Fruit fly (Drosophila melanogaster) whole organism, embryonic: ENCODE measurements around the gene CG43255.

Experiments
- B-H1 ChIP-seq: fragments of 200-800 bp; sonication (Bioruptor generic); IDR thresholded peaks from 3 replicates; pipeline ENCODE4 v1.3.6; 2022; ENCODE audit warnings: missing biosample characterization, missing genetic modification characterization
- CG10147 ChIP-seq: fragments of 200-800 bp; sonication (Bioruptor generic); optimal IDR thresholded peaks from 2 replicates; lab custom pipeline; 2019; ENCODE audit warnings: missing biosample characterization, mild to moderate bottlenecking, missing genetic modification characterization, moderate library complexity
- CG10274 ChIP-seq: fragments of 200-800 bp; sonication (Bioruptor generic); optimal IDR thresholded peaks from 3 replicates; lab custom pipeline; 2017; ENCODE audit warnings: missing biosample characterization, mild to moderate bottlenecking, missing genetic modification characterization
- CG10565 ChIP-seq: fragments of 200-800 bp; sonication (Bioruptor generic); optimal IDR thresholded peaks from 3 replicates; lab custom pipeline; 2016; ENCODE audit warnings: missing biosample characterization, mild to moderate bottlenecking, missing genetic modification characterization
- CG10654 ChIP-seq: fragments of 200-800 bp; sonication (Bioruptor generic); optimal IDR thresholded peaks from 2 replicates; lab custom pipeline; 2016; ENCODE audit warnings: missing biosample characterization, missing genetic modification characterization
- CG11085 ChIP-seq: fragments of 200-800 bp; sonication (Bioruptor generic); IDR thresholded peaks from 2 replicates; pipeline ENCODE4 v1.3.6; 2022; ENCODE audit warnings: missing biosample characterization, missing genetic modification characterization
- CG11093 ChIP-seq: fragments of 200-800 bp; sonication (Bioruptor generic); IDR thresholded peaks from 3 replicates; pipeline ENCODE4 v1.3.6; 2022; ENCODE audit warnings: missing biosample characterization, missing genetic modification characterization
- CG12391 ChIP-seq: fragments of 200-800 bp; sonication (Bioruptor generic); optimal IDR thresholded peaks from 3 replicates; lab custom pipeline; 2018; ENCODE audit warnings: missing biosample characterization, mild to moderate bottlenecking, missing genetic modification characterization, moderate library complexity
- CG13775 ChIP-seq: fragments of 200-800 bp; sonication (Bioruptor generic); optimal IDR thresholded peaks from 3 replicates; lab custom pipeline; 2017; ENCODE audit warnings: missing biosample characterization, mild to moderate bottlenecking, missing genetic modification characterization
- CG14050 ChIP-seq: fragments of 200-800 bp; sonication (Bioruptor generic); IDR thresholded peaks from 3 replicates; pipeline ENCODE4 v1.3.6; 2022; ENCODE audit warnings: missing biosample characterization, missing genetic modification characterization
- CG14667 ChIP-seq: fragments of 200-800 bp; sonication (Bioruptor generic); IDR thresholded peaks from 2 replicates; pipeline ENCODE4 v1.3.6; 2022; ENCODE audit warnings: missing biosample characterization, missing genetic modification characterization
- CG1529 ChIP-seq: fragments of 200-800 bp; sonication (Bioruptor generic); optimal IDR thresholded peaks from 3 replicates; lab custom pipeline; 2018; ENCODE audit warnings: missing biosample characterization, missing genetic modification characterization
- CG15514 ChIP-seq: fragments of 200-800 bp; sonication (Bioruptor generic); optimal IDR thresholded peaks from 3 replicates; lab custom pipeline; 2017; ENCODE audit warnings: missing biosample characterization, missing genetic modification characterization, mild to moderate bottlenecking, moderate library complexity, missing genetic modification reagents
- CG16813 ChIP-seq: fragments of 200-800 bp; sonication (Bioruptor generic); IDR thresholded peaks from 3 replicates; pipeline ENCODE4 v1.3.6; 2022; ENCODE audit warnings: missing biosample characterization, missing genetic modification characterization; ENCODE audit not compliant: partially characterized antibody
- CG17568 ChIP-seq: fragments of 200-800 bp; sonication (Bioruptor generic); optimal IDR thresholded peaks from 2 replicates; lab custom pipeline; 2018; ENCODE audit warnings: missing biosample characterization, mild to moderate bottlenecking, missing genetic modification characterization, moderate library complexity
- CG17612 ChIP-seq: fragments of 200-800 bp; sonication (Bioruptor generic); IDR thresholded peaks from 2 replicates; pipeline ENCODE4 v1.3.6; 2022; ENCODE audit warnings: missing biosample characterization, missing genetic modification characterization
- CG18619 ChIP-seq: fragments of 200-800 bp; sonication (Bioruptor generic); optimal IDR thresholded peaks from 3 replicates; lab custom pipeline; 2017; ENCODE audit warnings: missing biosample characterization, mild to moderate bottlenecking, missing genetic modification characterization
- CG34224 ChIP-seq: fragments of 200-800 bp; sonication (Bioruptor generic); IDR thresholded peaks from 3 replicates; pipeline ENCODE4 v1.3.6; 2022; ENCODE audit warnings: missing biosample characterization, missing genetic modification characterization; ENCODE audit not compliant: partially characterized antibody
- CG9876 ChIP-seq: fragments of 200-800 bp; sonication (Bioruptor generic); optimal IDR thresholded peaks from 2 replicates; lab custom pipeline; 2016; ENCODE audit warnings: missing biosample characterization, missing genetic modification characterization
- Dip3 ChIP-seq: fragments of 200-800 bp; sonication (Bioruptor generic); optimal IDR thresholded peaks from 3 replicates; lab custom pipeline; 2016; ENCODE audit warnings: missing biosample characterization, missing genetic modification characterization
- Doc2 ChIP-seq: fragments of 200-800 bp; sonication (Bioruptor generic); IDR thresholded peaks from 2 replicates; pipeline ENCODE4 v1.3.6; 2022; ENCODE audit warnings: missing biosample characterization, missing genetic modification characterization
- Drgx ChIP-seq: fragments of 200-800 bp; sonication (Bioruptor generic); IDR thresholded peaks from 2 replicates; pipeline ENCODE4 v1.3.6; 2022; ENCODE audit warnings: missing biosample characterization, missing genetic modification characterization
- Ets65A ChIP-seq: fragments of 200-800 bp; sonication (Bioruptor generic); peaks from one replicate; lab custom pipeline; 2016; ENCODE audit warnings: missing biosample characterization, missing genetic modification characterization
- Ets97D ChIP-seq: fragments of 200-800 bp; sonication (Bioruptor generic); optimal IDR thresholded peaks from 3 replicates; lab custom pipeline; 2016; ENCODE audit warnings: missing biosample characterization, missing genetic modification characterization
- Gug ChIP-seq: fragments of 200-800 bp; sonication (Bioruptor generic); IDR thresholded peaks from 4 replicates; pipeline ENCODE4 v1.3.6; 2022; ENCODE audit warnings: missing biosample characterization, missing genetic modification characterization
- HHEX ChIP-seq: fragments of 200-800 bp; sonication (Bioruptor generic); optimal IDR thresholded peaks from 3 replicates; lab custom pipeline; 2017; ENCODE audit warnings: missing biosample characterization, mild to moderate bottlenecking, missing genetic modification characterization, missing genetic modification reagents
- Hr39 ChIP-seq: fragments of >200 bp; optimal IDR thresholded peaks from 2 replicates; lab custom pipeline; 2017
- Max ChIP-seq: fragments of 200-800 bp; sonication (Bioruptor generic); optimal IDR thresholded peaks from 2 replicates; lab custom pipeline; 2016; ENCODE audit warnings: missing biosample characterization, mild to moderate bottlenecking, missing genetic modification characterization
- Meics ChIP-seq: fragments of 200-800 bp; sonication (Bioruptor generic); optimal IDR thresholded peaks from 2 replicates; lab custom pipeline; 2017; ENCODE audit warnings: missing biosample characterization, mild to moderate bottlenecking, missing genetic modification characterization
- Spps ChIP-seq: fragments of 200-800 bp; sonication (Bioruptor generic); optimal IDR thresholded peaks from 2 replicates; lab custom pipeline; 2018; ENCODE audit warnings: missing biosample characterization, mild to moderate bottlenecking, missing genetic modification characterization
- Sry-β ChIP-seq: fragments of 200-800 bp; sonication (Bioruptor generic); optimal IDR thresholded peaks from 2 replicates; lab custom pipeline; 2018; ENCODE audit warnings: missing biosample characterization, mild to moderate bottlenecking, missing genetic modification characterization, moderate library complexity
- Sry-δ ChIP-seq: fragments of 200-800 bp; sonication (Bioruptor generic); optimal IDR thresholded peaks from 2 replicates; lab custom pipeline; 2016; ENCODE audit warnings: missing biosample characterization, missing genetic modification characterization
- Ssrp ChIP-seq: fragments of 200-800 bp; sonication (Bioruptor generic); optimal IDR thresholded peaks from 2 replicates; lab custom pipeline; 2018; ENCODE audit warnings: missing biosample characterization, mild to moderate bottlenecking, missing genetic modification characterization, moderate library complexity
- abd-A ChIP-seq: fragments of 200-800 bp; sonication (Bioruptor generic); optimal IDR thresholded peaks from 3 replicates; lab custom pipeline; 2019; ENCODE audit warnings: missing biosample characterization, mild to moderate bottlenecking, missing genetic modification characterization, moderate library complexity
- ac ChIP-seq: fragments of 200-800 bp; sonication (Bioruptor generic); optimal IDR thresholded peaks from 3 replicates; lab custom pipeline; 2017; ENCODE audit warnings: missing biosample characterization, mild to moderate bottlenecking, missing genetic modification characterization
- bab2 ChIP-seq: fragments of 200-800 bp; sonication (Bioruptor generic); optimal IDR thresholded peaks from 2 replicates; lab custom pipeline; 2016; ENCODE audit warnings: missing biosample characterization, missing genetic modification characterization
- chinmo ChIP-seq: fragments of 200-800 bp; sonication (Bioruptor generic); IDR thresholded peaks from 4 replicates; pipeline ENCODE4 v1.3.6; 2022; ENCODE audit warnings: missing biosample characterization, missing genetic modification characterization; ENCODE audit not compliant: partially characterized antibody
- cwo ChIP-seq: fragments of 200-800 bp; sonication (Bioruptor generic); optimal IDR thresholded peaks from 3 replicates; lab custom pipeline; 2017; ENCODE audit warnings: missing biosample characterization, missing genetic modification characterization, mild to moderate bottlenecking, moderate library complexity, missing genetic modification reagents
- eyg ChIP-seq: fragments of 200-800 bp; sonication (Bioruptor generic); optimal IDR thresholded peaks from 3 replicates; lab custom pipeline; 2016; ENCODE audit warnings: missing biosample characterization, missing genetic modification characterization
- gsb ChIP-seq: fragments of 200-800 bp; sonication (Bioruptor generic); IDR thresholded peaks from 2 replicates; pipeline ENCODE4 v1.3.6; 2022; ENCODE audit warnings: missing biosample characterization, missing genetic modification characterization
- lab ChIP-seq: fragments of 200-800 bp; sonication (Bioruptor generic); optimal IDR thresholded peaks from 3 replicates; lab custom pipeline; 2017; ENCODE audit warnings: missing biosample characterization, missing genetic modification characterization, mild to moderate bottlenecking, moderate library complexity, missing genetic modification reagents
- lilli ChIP-seq: fragments of 200-800 bp; sonication (Bioruptor generic); optimal IDR thresholded peaks from 3 replicates; lab custom pipeline; 2016; ENCODE audit warnings: missing biosample characterization, missing genetic modification characterization
- mirr ChIP-seq: fragments of 200-800 bp; sonication (Bioruptor generic); optimal IDR thresholded peaks from 3 replicates; lab custom pipeline; 2018; ENCODE audit warnings: missing biosample characterization, mild to moderate bottlenecking, missing genetic modification characterization
- nmo ChIP-seq: fragments of 200-800 bp; sonication (Bioruptor generic); optimal IDR thresholded peaks from 2 replicates; lab custom pipeline; 2018; ENCODE audit warnings: missing biosample characterization, mild to moderate bottlenecking, missing genetic modification characterization, moderate library complexity
- p53 ChIP-seq: fragments of 200-800 bp; sonication (Bioruptor generic); optimal IDR thresholded peaks from 2 replicates; lab custom pipeline; 2016; ENCODE audit warnings: missing biosample characterization, missing genetic modification characterization
- pzg ChIP-seq: fragments of 200-800 bp; sonication (Bioruptor generic); optimal IDR thresholded peaks from 3 replicates; lab custom pipeline; 2018; ENCODE audit warnings: missing biosample characterization, mild to moderate bottlenecking, missing genetic modification characterization, moderate library complexity
- run ChIP-seq: fragments of 200-800 bp; sonication (Bioruptor generic); optimal IDR thresholded peaks from 3 replicates; lab custom pipeline; 2018; ENCODE audit warnings: missing biosample characterization, mild to moderate bottlenecking, missing genetic modification characterization
- sisA ChIP-seq: fragments of 200-800 bp; sonication (Bioruptor generic); IDR thresholded peaks from 2 replicates; pipeline ENCODE4 v1.3.6; 2022; ENCODE audit warnings: missing biosample characterization, missing genetic modification characterization
- twi ChIP-seq: fragments of 200-800 bp; optimal IDR thresholded peaks from 2 replicates; lab custom pipeline; 2019; ENCODE audit warnings: missing biosample characterization, mild to moderate bottlenecking, missing genetic modification characterization, moderate library complexity
- wek ChIP-seq: fragments of 200-800 bp; sonication (Bioruptor generic); optimal IDR thresholded peaks from 3 replicates; lab custom pipeline; 2018; ENCODE audit warnings: missing biosample characterization, mild to moderate bottlenecking, missing genetic modification characterization, moderate library complexity
- wor ChIP-seq: fragments of 200-800 bp; sonication (Bioruptor generic); IDR thresholded peaks from 2 replicates; pipeline ENCODE4 v1.3.6; 2022; ENCODE audit warnings: missing biosample characterization, missing genetic modification characterization

CG43255 gene

DNA sequence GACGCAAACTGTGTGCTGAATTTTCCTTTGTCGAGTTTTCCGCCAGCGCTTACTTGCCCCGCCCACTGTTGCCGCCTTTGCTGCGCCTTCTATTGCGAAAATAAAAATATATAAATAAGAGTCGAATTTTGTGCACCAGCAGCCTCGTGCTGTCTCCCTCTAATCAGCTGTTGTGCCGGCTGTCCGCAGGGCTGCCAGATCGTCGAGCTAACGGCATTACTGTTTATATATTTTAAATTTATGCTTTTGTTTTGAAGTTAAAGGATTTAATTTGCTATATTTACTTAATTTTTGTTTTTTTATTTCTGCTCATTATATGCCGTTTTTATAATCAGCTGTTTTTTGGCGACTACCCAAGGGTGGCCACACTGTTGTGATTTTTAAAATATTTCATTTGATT lies 23.7 kb upstream of the CG43255 start, which contains the start of gene Uros1 (continued):
- TF ChIP-seq CG11093 (GFP tag; lab: Robert Waterston, UW) (0 out of 3 replicates have a peak, but pooled peaks have one; percentile 37), CG12391 (tag; lab: Kevin White, UChicago) (peak; percentile 34), Max (GFP tag; lab: Kevin White, UChicago) (peak; percentile 8), gsb (no peak), B-H1 (GFP tag; lab: Robert Waterston, UW) (peak; percentile 38; the same call in 1 of the 3 replicates), wek (GFP tag; lab: Kevin White, UChicago) (no peak), CG1529 (GFP tag; lab: Kevin White, UChicago) (no peak), CG34224 (GFP tag; lab: Robert Waterston, UW) (no peak), Ets65A (GFP tag; lab: Kevin White, UChicago) (peak; percentile 20), CG17612 (GFP tag; lab: Robert Waterston, UW) (no peak), run (tag; lab: Kevin White, UChicago) (no peak), mirr (GFP tag; lab: Kevin White, UChicago) (no peak), eyg (GFP tag; lab: Kevin White, UChicago) (no peak), Sry-β (GFP tag; lab: Kevin White, UChicago) (no peak), CG15514 (GFP tag; lab: Kevin White, UChicago) (peak; percentile 35), CG16813 (GFP tag; lab: Robert Waterston, UW) (0 out of 3 replicates have a peak, but pooled peaks have one; percentile 24), Hr39 (no peak), ac (GFP tag; lab: Kevin White, UChicago) (no peak), Doc2 (GFP tag; lab: Robert Waterston, UW) (no peak), CG13775 (GFP tag; lab: Kevin White, UChicago) (peak; percentile 32), HHEX (GFP tag; lab: Kevin White, UChicago) (no peak), p53 (GFP tag; lab: Kevin White, UChicago) (no peak), CG14050 (GFP tag; lab: Robert Waterston, UW) (no peak; the same call in 2 of the 3 replicates), Meics (GFP tag; lab: Kevin White, UChicago) (peak; percentile 1), lab (GFP tag; lab: Kevin White, UChicago) (peak; percentile 4), Dip3 (GFP tag; lab: Kevin White, UChicago) (peak; percentile 23), Ets97D (peak; percentile 14), bab2 (GFP tag; lab: Kevin White, UChicago) (peak; percentile 17), chinmo (GFP tag; lab: Robert Waterston, UW) (no peak), nmo (peak; percentile 21), CG10654 (GFP tag; lab: Kevin White, UChicago) (no peak), Ssrp (no peak), CG10147 (no peak), Gug (GFP tag; lab: Robert Waterston, UW) (peak; percentile 46; the same call in 1 of the 4 replicates), wor (GFP tag; lab: Robert Waterston, UW) (no peak), CG14667 (0 out of 2 replicates have a peak, but pooled peaks have one; percentile 10), cwo (GFP tag; lab: Kevin White, UChicago) (no peak), lilli (GFP tag; lab: Kevin White, UChicago) (peak; percentile 60), CG10565 (GFP tag; lab: Kevin White, UChicago) (no peak), twi (no peak), Drgx (GFP tag; lab: Robert Waterston, UW) (peak; percentile 41; the same call in 1 of the 2 replicates), CG11085 (no peak), CG9876 (GFP tag; lab: Kevin White, UChicago) (no peak), CG10274 (GFP tag; lab: Kevin White, UChicago) (no peak), sisA (GFP tag; lab: Robert Waterston, UW) (peak; percentile 12; the same call in 1 of the 2 replicates), CG18619 (no peak), Spps (no peak), abd-A (tag; lab: Kevin White, UChicago) (no peak), pzg (peak; percentile 37), CG17568 (GFP tag; lab: Kevin White, UChicago) (no peak), Sry-δ (GFP tag; lab: Kevin White, UChicago) (peak; percentile 20)
